Worm (Caenorhabditis elegans) whole organism, L4/young adult: ENCODE results near the gene nxf-2.

Source experiments
- W03F9.2 ChIP-seq: fragments of 150-350 bp; optimal IDR thresholded peaks from 2 replicates; lab custom pipeline; 2014; ENCODE audit warnings: missing biosample characterization, missing genetic modification characterization
- dao-5 ChIP-seq: sonication (generic microtip); optimal IDR thresholded peaks from 2 replicates; lab custom pipeline; 2016; ENCODE audit warnings: missing genotype, missing genetic modification characterization, moderate library complexity, missing compliant biosample characterization
- him-1 ChIP-seq: sonication (generic microtip); optimal IDR thresholded peaks from 2 replicates; lab custom pipeline; 2016; ENCODE audit warnings: missing genotype, missing genetic modification reagents, missing genetic modification characterization, missing compliant biosample characterization

ce11 chrV:14424958-14425492 is 7.4 kb upstream of the nxf-2 start, which contains the start of gene rrsr-1:
- TF ChIP-seq him-1 (tag; lab: Kevin White, UChicago) (no peak), dao-5 (no peak), W03F9.2 (tag; lab: Kevin White, UChicago) (no peak)
